Fruit fly (Drosophila melanogaster) whole organism, embryonic: ENCODE results near the gene CG12118.
A peak's percentile ranks its signal among the peaks of the same experiment; 100 is the strongest.

Experiments
- Awh ChIP-seq: fragments of 200-800 bp; sonication (Bioruptor generic); IDR thresholded peaks from 2 replicates; pipeline ENCODE4, ENCODE4 v1.3.6; 2022; ENCODE audit warnings: missing biosample characterization, missing genetic modification characterization
- Bgb ChIP-seq: fragments of 200-800 bp; sonication (Bioruptor generic); IDR thresholded peaks from 2 replicates; pipeline ENCODE4 v1.3.6; 2022; ENCODE audit warnings: missing biosample characterization, missing genetic modification characterization; ENCODE audit not compliant: partially characterized antibody
- CG1024 ChIP-seq: fragments of 200-800 bp; sonication (Bioruptor generic); IDR thresholded peaks from 2 replicates; pipeline ENCODE4 v1.3.6; 2022; ENCODE audit warnings: missing biosample characterization, missing genetic modification characterization
- CG12744 ChIP-seq: fragments of 200-800 bp; sonication (Bioruptor generic); optimal IDR thresholded peaks from 2 replicates; lab custom pipeline; 2016; ENCODE audit warnings: missing biosample characterization, missing genetic modification characterization
- CG13296 ChIP-seq: fragments of 200-800 bp; sonication (Bioruptor generic); optimal IDR thresholded peaks from 3 replicates; lab custom pipeline; 2018; ENCODE audit warnings: missing biosample characterization, mild to moderate bottlenecking, missing genetic modification characterization
- CG13424 ChIP-seq: fragments of 200-800 bp; sonication (Bioruptor generic); optimal IDR thresholded peaks from 2 replicates; lab custom pipeline; 2019; ENCODE audit warnings: missing biosample characterization, mild to moderate bottlenecking, missing genetic modification characterization, moderate library complexity
- CG14050 ChIP-seq: fragments of 200-800 bp; sonication (Bioruptor generic); IDR thresholded peaks from 3 replicates; pipeline ENCODE4 v1.3.6; 2022; ENCODE audit warnings: missing biosample characterization, missing genetic modification characterization
- CG15269 ChIP-seq: fragments of 200-800 bp; sonication (Bioruptor generic); optimal IDR thresholded peaks from 2 replicates; lab custom pipeline; 2018; ENCODE audit warnings: missing biosample characterization, mild to moderate bottlenecking, missing genetic modification characterization, moderate library complexity
- CG15479 ChIP-seq: fragments of 200-800 bp; sonication (Bioruptor generic); optimal IDR thresholded peaks from 3 replicates; lab custom pipeline; 2019; ENCODE audit warnings: missing biosample characterization, mild to moderate bottlenecking, missing genetic modification characterization, moderate library complexity
- CG17328 ChIP-seq: fragments of 200-800 bp; sonication (Bioruptor generic); IDR thresholded peaks from 2 replicates; pipeline ENCODE4 v1.3.6; 2022; ENCODE audit warnings: missing biosample characterization, missing genetic modification characterization
- CG17912 ChIP-seq: fragments of 200-800 bp; sonication (Bioruptor generic); optimal IDR thresholded peaks from 2 replicates; lab custom pipeline; 2018; ENCODE audit warnings: missing biosample characterization, mild to moderate bottlenecking, missing genetic modification characterization
- CG18011 ChIP-seq: fragments of 200-800 bp; sonication (Bioruptor generic); optimal IDR thresholded peaks from 2 replicates; lab custom pipeline; 2017; ENCODE audit warnings: missing biosample characterization, missing genetic modification characterization, mild to moderate bottlenecking, moderate library complexity, missing genotype
- CG30431 ChIP-seq: fragments of 200-800 bp; sonication (Bioruptor generic); optimal IDR thresholded peaks from 2 replicates; lab custom pipeline; 2017; ENCODE audit warnings: missing biosample characterization, missing genetic modification characterization
- CG31365 ChIP-seq: fragments of 200-800 bp; sonication (Bioruptor generic); optimal IDR thresholded peaks from 2 replicates; lab custom pipeline; 2018; ENCODE audit warnings: missing biosample characterization, mild to moderate bottlenecking, missing genetic modification characterization
- CG3281 ChIP-seq: fragments of 200-800 bp; sonication (Bioruptor generic); optimal IDR thresholded peaks from 3 replicates; lab custom pipeline; 2017; ENCODE audit warnings: missing biosample characterization, mild to moderate bottlenecking, missing genetic modification characterization
- CG33213 ChIP-seq: fragments of 200-800 bp; sonication (Bioruptor generic); optimal IDR thresholded peaks from 3 replicates; lab custom pipeline; 2016; ENCODE audit warnings: missing biosample characterization, missing genetic modification characterization
- CG3407 ChIP-seq: fragments of 200-800 bp; sonication (Bioruptor generic); optimal IDR thresholded peaks from 2 replicates; lab custom pipeline; 2018; ENCODE audit warnings: missing biosample characterization, mild to moderate bottlenecking, missing genetic modification characterization
- CG3995 ChIP-seq: fragments of 200-800 bp; sonication (Bioruptor generic); optimal IDR thresholded peaks from 3 replicates; lab custom pipeline; 2016; ENCODE audit warnings: missing biosample characterization, missing genetic modification characterization
- CG6765 ChIP-seq: fragments of 200-800 bp; sonication (Bioruptor generic); optimal IDR thresholded peaks from 3 replicates; lab custom pipeline; 2017; ENCODE audit warnings: missing biosample characterization, mild to moderate bottlenecking, missing genetic modification characterization
- CG7271 ChIP-seq: fragments of 200-800 bp; sonication (Bioruptor generic); optimal IDR thresholded peaks from 2 replicates; lab custom pipeline; 2018; ENCODE audit warnings: missing biosample characterization, mild to moderate bottlenecking, missing genetic modification characterization, moderate library complexity
- CG8290 ChIP-seq, 3 experiments: fragments of 200-800 bp; sonication (Bioruptor generic); optimal IDR thresholded peaks; 2 replicates each; lab custom pipeline; 2016 to 2019; ENCODE audit warnings: missing biosample characterization in 3 of 3, missing genetic modification characterization in 3 of 3, mild to moderate bottlenecking in 2 of 3, moderate library complexity in 1 of 3
- CG8478 ChIP-seq: fragments of >200 bp; optimal IDR thresholded peaks from 2 replicates; lab custom pipeline; 2018
- CG9817 ChIP-seq: fragments of 200-800 bp; sonication (Bioruptor generic); optimal IDR thresholded peaks from 2 replicates; lab custom pipeline; 2018; ENCODE audit warnings: missing biosample characterization, mild to moderate bottlenecking, missing genetic modification characterization, moderate library complexity
- CoRest ChIP-seq: fragments of 200-800 bp; sonication (Bioruptor generic); optimal IDR thresholded peaks from 3 replicates; lab custom pipeline; 2018; ENCODE audit warnings: missing biosample characterization, mild to moderate bottlenecking, missing genetic modification characterization, moderate library complexity
- Dfd ChIP-seq, 2 experiments: fragments of >200 bp; optimal IDR thresholded peaks; 2 replicates each; lab custom pipeline; 2017; ENCODE audit warnings: missing biosample characterization in 2 of 2, missing genetic modification characterization in 2 of 2
- Doc2 ChIP-seq: fragments of 200-800 bp; sonication (Bioruptor generic); IDR thresholded peaks from 2 replicates; pipeline ENCODE4 v1.3.6; 2022; ENCODE audit warnings: missing biosample characterization, missing genetic modification characterization
- Dp ChIP-seq: fragments of 200-800 bp; sonication (Bioruptor generic); optimal IDR thresholded peaks from 2 replicates; lab custom pipeline; 2018; ENCODE audit warnings: missing biosample characterization, mild to moderate bottlenecking, missing genetic modification characterization, moderate library complexity
- HLHmδ ChIP-seq: fragments of 200-800 bp; sonication (Bioruptor generic); optimal IDR thresholded peaks from 2 replicates; lab custom pipeline; 2018; ENCODE audit warnings: missing biosample characterization, mild to moderate bottlenecking, missing genetic modification characterization, moderate library complexity
- Hr39 ChIP-seq: fragments of >200 bp; optimal IDR thresholded peaks from 2 replicates; lab custom pipeline; 2017
- Med ChIP-seq: fragments of 200-800 bp; sonication (Bioruptor generic); peaks from one replicate; lab custom pipeline; 2016; ENCODE audit warnings: missing biosample characterization, missing genetic modification characterization, mild to moderate bottlenecking, inconsistent platforms, moderate library complexity
- Opbp ChIP-seq: fragments of 200-800 bp; sonication (Bioruptor generic); IDR thresholded peaks from 3 replicates; pipeline ENCODE4 v1.3.6; 2022; ENCODE audit warnings: missing biosample characterization, missing genetic modification characterization; ENCODE audit not compliant: partially characterized antibody
- Sry-β ChIP-seq: fragments of 200-800 bp; sonication (Bioruptor generic); optimal IDR thresholded peaks from 2 replicates; lab custom pipeline; 2018; ENCODE audit warnings: missing biosample characterization, mild to moderate bottlenecking, missing genetic modification characterization, moderate library complexity
- ash1 ChIP-seq: fragments of 200-800 bp; sonication (Bioruptor generic); optimal IDR thresholded peaks from 2 replicates; lab custom pipeline; 2018; ENCODE audit warnings: missing biosample characterization, mild to moderate bottlenecking, missing genetic modification characterization
- chm ChIP-seq: fragments of 200-800 bp; sonication (Bioruptor generic); IDR thresholded peaks from 2 replicates; pipeline ENCODE4 v1.3.6; 2022; ENCODE audit warnings: missing biosample characterization, missing genetic modification characterization
- crol ChIP-seq: fragments of 200-800 bp; sonication (Bioruptor generic); IDR thresholded peaks from 2 replicates; pipeline ENCODE4 v1.3.6; 2022; ENCODE audit warnings: missing biosample characterization, missing genetic modification characterization
- en ChIP-seq: fragments of 200-800 bp; sonication (Bioruptor generic); optimal IDR thresholded peaks from 2 replicates; lab custom pipeline; 2016; ENCODE audit warnings: missing biosample characterization, missing genetic modification characterization
- gcm ChIP-seq: fragments of 200-800 bp; sonication (Bioruptor generic); optimal IDR thresholded peaks from 2 replicates; lab custom pipeline; 2019; ENCODE audit warnings: missing biosample characterization, mild to moderate bottlenecking, missing genetic modification characterization, moderate library complexity
- h ChIP-seq: fragments of >200 bp; optimal IDR thresholded peaks from 2 replicates; lab custom pipeline; 2017
- insv ChIP-seq, 2 experiments: fragments of 200-800 bp; sonication (Bioruptor generic); optimal IDR thresholded peaks; 3 replicates each; lab custom pipeline; 2016 to 2018; ENCODE audit warnings: missing biosample characterization in 2 of 2, missing genetic modification characterization in 2 of 2
- oc ChIP-seq: fragments of 200-800 bp; sonication (Bioruptor generic); optimal IDR thresholded peaks from 2 replicates; lab custom pipeline; 2018; ENCODE audit warnings: missing biosample characterization, mild to moderate bottlenecking, missing genetic modification characterization, moderate library complexity
- onecut ChIP-seq: fragments of 200-800 bp; sonication (Bioruptor generic); IDR thresholded peaks from 2 replicates; pipeline ENCODE4 v1.3.6; 2022; ENCODE audit warnings: missing biosample characterization, missing genetic modification characterization
- row ChIP-seq: fragments of 200-800 bp; sonication (Bioruptor generic); IDR thresholded peaks from 3 replicates; pipeline ENCODE4 v1.3.6; 2022; ENCODE audit warnings: missing biosample characterization, missing genetic modification characterization
- stc ChIP-seq: fragments of 200-800 bp; sonication (Bioruptor generic); IDR thresholded peaks from 2 replicates; pipeline ENCODE4 v1.3.6; 2022; ENCODE audit warnings: missing biosample characterization, missing genetic modification characterization
- tap ChIP-seq: fragments of 200-800 bp; optimal IDR thresholded peaks from 3 replicates; lab custom pipeline; 2019; ENCODE audit warnings: missing biosample characterization, mild to moderate bottlenecking, missing genetic modification characterization, moderate library complexity
- tin ChIP-seq: fragments of 200-800 bp; sonication (Bioruptor generic); optimal IDR thresholded peaks from 3 replicates; lab custom pipeline; 2016; ENCODE audit warnings: missing biosample characterization, missing genetic modification characterization
- trem ChIP-seq: fragments of 200-800 bp; optimal IDR thresholded peaks from 3 replicates; lab custom pipeline; 2019; ENCODE audit warnings: missing biosample characterization, mild to moderate bottlenecking, missing genetic modification characterization, moderate library complexity
- vfl ChIP-seq: fragments of 200-800 bp; sonication (Bioruptor generic); optimal IDR thresholded peaks from 2 replicates; lab custom pipeline; 2016; ENCODE audit warnings: missing biosample characterization, missing genetic modification characterization
- zen2 ChIP-seq: fragments of 200-800 bp; sonication (Bioruptor generic); IDR thresholded peaks from 3 replicates; pipeline ENCODE4 v1.3.6; 2022; ENCODE audit warnings: missing biosample characterization, missing genetic modification characterization; ENCODE audit not compliant: partially characterized antibody
- zfh1 ChIP-seq: fragments of 200-800 bp; sonication (Bioruptor generic); IDR thresholded peaks from 3 replicates; pipeline ENCODE4 v1.3.6; 2022; ENCODE audit warnings: missing biosample characterization, missing genetic modification characterization

The CG12118 gene

DNA sequence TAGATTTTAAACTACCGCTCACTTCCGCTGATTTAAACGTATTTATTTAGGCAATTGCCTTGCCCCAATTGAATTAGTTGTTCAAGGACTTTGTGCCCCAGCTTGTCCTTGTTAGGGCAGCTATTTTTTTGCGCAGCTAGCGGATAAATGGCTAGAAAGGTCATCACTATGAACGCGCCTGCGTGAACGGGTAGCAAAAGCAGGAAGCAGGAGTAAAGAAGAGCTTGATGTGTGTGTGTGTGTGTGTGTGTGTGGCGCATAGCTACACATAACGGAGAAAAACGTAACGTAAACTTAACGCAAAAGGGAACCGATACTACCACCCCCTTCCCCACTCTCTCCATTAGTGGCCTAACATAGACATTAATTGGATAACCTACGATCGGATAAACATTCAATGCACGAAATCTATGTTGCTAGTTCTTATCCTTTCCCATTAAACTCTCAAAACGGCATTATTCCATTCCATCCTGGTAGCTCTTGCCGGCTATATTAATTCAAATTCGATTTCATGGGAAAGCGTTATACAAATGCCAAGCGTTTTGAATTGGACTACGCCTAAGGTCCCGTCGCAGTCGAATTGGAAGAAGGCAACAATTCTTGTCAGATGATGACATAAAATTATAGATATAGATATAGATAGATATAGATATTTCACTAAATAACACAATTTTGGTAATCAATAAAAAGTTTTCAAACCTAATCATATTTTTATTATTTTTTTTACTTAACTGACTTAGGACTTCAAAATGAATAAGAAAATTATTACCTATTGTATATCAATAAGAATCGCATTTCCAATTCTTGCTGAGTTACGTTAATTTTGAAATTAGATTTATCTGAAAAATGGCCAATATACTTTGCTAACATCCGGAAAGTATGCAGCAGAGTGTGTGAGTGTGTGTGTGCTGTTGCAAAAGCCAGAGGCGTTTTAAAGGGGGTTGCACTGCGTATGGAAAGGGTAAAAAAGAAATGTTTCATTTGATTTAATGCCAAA lies 31.4 kb downstream of the CG12118 start (continued):
- TF ChIP-seq en, result no peak
- no peak for TF ChIP-seq CG33213 (GFP tag; lab: Kevin White, UChicago)
- no peak for TF ChIP-seq trem (tag; lab: Kevin White, UChicago)
- no peak for TF ChIP-seq CG8478
- TF ChIP-seq CG7271 (tag; lab: Kevin White, UChicago), result no peak
- TF ChIP-seq CG3407 (GFP tag; lab: Kevin White, UChicago), result no peak
- TF ChIP-seq insv (GFP tag; optimal IDR thresholded peaks at IDR 0.05; lab: Kevin White, UChicago), result peak in 1 of 2 experiments; percentile 90
- TF ChIP-seq CG15269 (tag; lab: Kevin White, UChicago), result no peak
- TF ChIP-seq CG31365 (tag; lab: Kevin White, UChicago), result no peak
- no peak for TF ChIP-seq stc (GFP tag; lab: Robert Waterston, UW)
- TF ChIP-seq gcm (GFP tag; lab: Kevin White, UChicago), result no peak
- TF ChIP-seq Bgb (GFP tag; lab: Robert Waterston, UW), result no peak
- no peak for TF ChIP-seq onecut (GFP tag; lab: Robert Waterston, UW)
- TF ChIP-seq oc (tag; lab: Kevin White, UChicago), result no peak
- TF ChIP-seq CG12744 (GFP tag; lab: Kevin White, UChicago), result no peak
- TF ChIP-seq Sry-β (GFP tag; lab: Kevin White, UChicago), result peak; percentile 90
- no peak for TF ChIP-seq CG17328 (GFP tag; lab: Robert Waterston, UW)
- TF ChIP-seq Med, result peak; percentile 28
- TF ChIP-seq vfl, result no peak
- peak; percentile 18 for TF ChIP-seq CG15479
- TF ChIP-seq Hr39 (lab: Kevin White, UChicago), result no peak
- no peak for TF ChIP-seq tin (GFP tag; lab: Kevin White, UChicago)
- no peak for TF ChIP-seq Dfd (GFP tag; optimal IDR thresholded peaks at IDR 0.05; lab: Kevin White, UChicago)
- no peak for TF ChIP-seq chm (GFP tag; lab: Robert Waterston, UW)
- no peak for TF ChIP-seq HLHmδ
- TF ChIP-seq Opbp (GFP tag; lab: Robert Waterston, UW), result no peak
- no peak for TF ChIP-seq zen2
- TF ChIP-seq row (GFP tag; lab: Robert Waterston, UW), result peak; percentile 50
- no peak for TF ChIP-seq CG17912
- TF ChIP-seq CG13296 (GFP tag; lab: Kevin White, UChicago), result no peak
- TF ChIP-seq Dp (GFP tag; lab: Kevin White, UChicago), result no peak
- TF ChIP-seq CG9817 (tag; lab: Kevin White, UChicago), result no peak
- TF ChIP-seq zfh1 (GFP tag; lab: Robert Waterston, UW), result 0 out of 3 replicates have a peak, but pooled peaks have one; percentile 11
- TF ChIP-seq CG30431 (GFP tag; lab: Kevin White, UChicago), result no peak
- no peak for TF ChIP-seq CG1024 (GFP tag; lab: Robert Waterston, UW)
- no peak for TF ChIP-seq Doc2
- TF ChIP-seq CG18011 (GFP tag; lab: Kevin White, UChicago), result no peak
- TF ChIP-seq h, result no peak
- TF ChIP-seq CG8290 (GFP tag; optimal IDR thresholded peaks at IDR 0.05; lab: Kevin White, UChicago), result no peak
- TF ChIP-seq CG8290 (tag; optimal IDR thresholded peaks at IDR 0.05; lab: Kevin White, UChicago), result no peak
- 0 out of 2 replicates have a peak, but pooled peaks have one; percentile 10 for TF ChIP-seq crol (GFP tag; lab: Robert Waterston, UW)
- TF ChIP-seq CG14050 (GFP tag; lab: Robert Waterston, UW), result no peak
- no peak for TF ChIP-seq CG13424
- TF ChIP-seq CG3995, result no peak
- no peak for TF ChIP-seq tap (tag; lab: Kevin White, UChicago)
- no peak for TF ChIP-seq Awh (GFP tag; lab: Robert Waterston, UW)
- TF ChIP-seq CG6765 (GFP tag; lab: Kevin White, UChicago), result peak; percentile 14
- no peak for TF ChIP-seq ash1 (GFP tag; lab: Kevin White, UChicago)
- no peak for TF ChIP-seq CG3281 (GFP tag; lab: Kevin White, UChicago)
- TF ChIP-seq CoRest (tag; lab: Kevin White, UChicago), result no peak
